Worm (Caenorhabditis elegans): ENCODE measurements around the gene C03B8.3.
A peak's percentile ranks its signal among the peaks of the same experiment; 100 is the strongest.

The C03B8.3 gene

DNA sequence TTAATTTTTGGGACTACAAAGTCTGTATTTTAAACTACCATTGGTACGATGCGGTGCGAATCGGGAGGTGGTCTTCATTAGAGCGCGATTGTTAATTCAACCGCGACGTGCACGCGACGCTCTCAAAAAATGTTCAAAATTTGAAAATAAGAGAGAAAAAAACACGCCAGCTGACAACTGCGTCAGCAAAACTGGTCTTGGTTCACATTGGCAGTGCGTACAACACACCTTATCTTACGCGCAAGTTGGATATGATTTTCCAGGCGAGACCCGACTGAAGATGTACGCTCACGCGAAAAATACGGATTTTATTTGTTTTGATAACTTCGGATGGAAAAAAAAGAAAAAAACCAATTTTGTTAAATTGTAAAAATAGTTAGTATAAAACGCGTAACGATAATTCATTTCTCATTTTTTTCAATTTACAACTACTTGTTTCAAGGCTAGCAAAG lies at the start of gene C03B8.3:
Gene C03B8.3, plus strand, starts transcription at position 402 of the 452 bp plus-strand sequence.
- 0 out of 2 replicates have a peak, but pooled peaks have one; percentile 11 for TF ChIP-seq hmg-1.1 (GFP tag; IDR thresholded peaks at IDR 0.05)
- no peak for TF ChIP-seq R02D3.7 (tag; optimal IDR thresholded peaks at IDR 0.05)
- TF ChIP-seq mdl-1 (tag; optimal IDR thresholded peaks at IDR 0.05), result no peak
- TF ChIP-seq lin-1 (GFP tag; IDR thresholded peaks at IDR 0.05), result no peak
- no peak for TF ChIP-seq lin-38 (GFP tag; IDR thresholded peaks at IDR 0.05)
- no peak for TF ChIP-seq madf-5 (GFP tag; IDR thresholded peaks at IDR 0.05)
- TF ChIP-seq nhr-102 (tag; optimal IDR thresholded peaks at IDR 0.05), result no peak
- TF ChIP-seq daf-8 (GFP tag; IDR thresholded peaks at IDR 0.05), result no peak
- TF ChIP-seq lsy-2 (tag; optimal IDR thresholded peaks at IDR 0.05), result peak in 1 of 2 experiments; percentile 28
- TF ChIP-seq nhr-111 (GFP tag; optimal IDR thresholded peaks at IDR 0.05), result no peak
- no peak for TF ChIP-seq nhr-76 (tag; optimal IDR thresholded peaks at IDR 0.05)
- peak; percentile 77 for TF ChIP-seq lin-13 (GFP tag; optimal IDR thresholded peaks at IDR 0.05)
- no peak for TF ChIP-seq zip-2 (tag; optimal IDR thresholded peaks at IDR 0.05)
- TF ChIP-seq nhr-42 (GFP tag; IDR thresholded peaks at IDR 0.05), result no peak
- TF ChIP-seq daf-12 (tag; optimal IDR thresholded peaks at IDR 0.05), result no peak
- TF ChIP-seq dpl-1 (GFP tag; optimal IDR thresholded peaks at IDR 0.05), result no peak
- no peak for TF ChIP-seq unc-62 (GFP tag; optimal IDR thresholded peaks at IDR 0.05 in 1 of 2)
- TF ChIP-seq unc-62 (tag; optimal IDR thresholded peaks at IDR 0.05), result no peak
- no peak for TF ChIP-seq ceh-44 (GFP tag; IDR thresholded peaks at IDR 0.05)
- TF ChIP-seq mes-2 (tag; optimal IDR thresholded peaks at IDR 0.05; ENCODE audit: poor library complexity, severe bottlenecking), result peak; percentile 54
- no peak for TF ChIP-seq snpc-4 (tag; optimal IDR thresholded peaks at IDR 0.05)
- TF ChIP-seq skn-1 (tag; optimal IDR thresholded peaks at IDR 0.05), result no peak
- no peak for TF ChIP-seq F44E2.7 (GFP tag; IDR thresholded peaks at IDR 0.05)
- no peak for TF ChIP-seq jun-1 (tag; optimal IDR thresholded peaks at IDR 0.05)
- TF ChIP-seq daf-19 (GFP tag; conservative IDR thresholded peaks at IDR 0.05), result no peak
- no peak for TF ChIP-seq egl-27 (tag; optimal IDR thresholded peaks at IDR 0.05)
- no peak for TF ChIP-seq pqm-1 (tag; optimal IDR thresholded peaks at IDR 0.05)
- no peak for TF ChIP-seq gei-8 (GFP tag; optimal IDR thresholded peaks at IDR 0.05)
- TF ChIP-seq mdt-29 (GFP tag; IDR thresholded peaks at IDR 0.05), result no peak
- TF ChIP-seq aha-1 (tag), result no peak
- TF ChIP-seq ceh-20 (GFP tag; IDR thresholded peaks at IDR 0.05), result no peak
- no peak for TF ChIP-seq sdz-12 (GFP tag; optimal IDR thresholded peaks at IDR 0.05)
- 0 out of 2 replicates have a peak, but pooled peaks have one; percentile 24 for TF ChIP-seq arid-1 (GFP tag; conservative IDR thresholded peaks at IDR 0.05)
- no peak for TF ChIP-seq Y5F2A.4 (GFP tag; optimal IDR thresholded peaks at IDR 0.05)
- no peak for TF ChIP-seq mxl-2 (GFP tag; conservative IDR thresholded peaks at IDR 0.05)
- TF ChIP-seq dmd-9 (GFP tag; IDR thresholded peaks at IDR 0.05), result no peak
- no peak for TF ChIP-seq vab-7 (GFP tag; IDR thresholded peaks at IDR 0.05)
- TF ChIP-seq F26F4.8 (GFP tag; conservative IDR thresholded peaks at IDR 0.05), result no peak
- TF ChIP-seq ZK337.2 (GFP tag; IDR thresholded peaks at IDR 0.05), result no peak

DNA sequence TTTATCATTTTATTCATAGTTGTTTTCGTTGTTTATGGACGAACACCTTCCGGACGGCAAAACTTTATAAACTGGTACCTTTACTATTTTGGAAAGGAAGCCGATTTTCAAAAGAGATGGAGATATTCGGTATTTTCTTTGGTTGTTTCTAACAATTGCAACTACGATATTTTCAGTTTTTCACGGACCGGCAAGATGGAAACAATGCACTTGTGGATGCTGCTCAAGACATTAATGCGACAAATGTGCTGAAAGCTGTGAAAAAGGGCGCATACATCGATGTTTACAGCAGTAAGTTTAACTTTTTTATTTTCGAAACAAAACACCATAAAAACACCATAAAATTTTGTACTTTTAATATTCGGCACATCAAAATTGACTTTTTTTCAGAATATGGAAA lies 46.2 kb upstream of the C03B8.3 start:
- TF ChIP-seq madf-9 (GFP tag; conservative IDR thresholded peaks at IDR 0.05), result no peak
- peak; percentile 57 for TF ChIP-seq aha-1 (tag)
- TF ChIP-seq gei-8 (GFP tag; optimal IDR thresholded peaks at IDR 0.05), result no peak
- no peak for TF ChIP-seq spr-3 (GFP tag; optimal IDR thresholded peaks at IDR 0.05)
- TF ChIP-seq unc-62 (GFP tag; optimal IDR thresholded peaks at IDR 0.05 in 1 of 2), result peak in 1 of 2 experiments; percentile 93
- no peak for TF ChIP-seq unc-62 (tag; optimal IDR thresholded peaks at IDR 0.05)
